Worm (Caenorhabditis elegans) whole organism, L2 larva: ENCODE results near the gene T23G7.3.

ENCODE experiments used
- R02D3.7 ChIP-seq: fragments of 150-350 bp; optimal IDR thresholded peaks from 2 replicates; lab custom pipeline; 2014; ENCODE audit warnings: missing biosample characterization, missing genetic modification characterization
- ZK546.5 ChIP-seq: sonication (generic microtip); optimal IDR thresholded peaks from 2 replicates; lab custom pipeline; 2017; ENCODE audit warnings: missing biosample characterization, missing genetic modification characterization
- alr-1 ChIP-seq: fragments of 150-350 bp; optimal IDR thresholded peaks from 2 replicates; lab custom pipeline; 2014; ENCODE audit warnings: missing biosample characterization, missing genetic modification characterization
- blmp-1 ChIP-seq: sonication (generic microtip); optimal IDR thresholded peaks from 2 replicates; lab custom pipeline; 2017; ENCODE audit warnings: missing genetic modification characterization, mild to moderate bottlenecking, missing compliant biosample characterization, antibody characterized with exemption, moderate library complexity; ENCODE audit not compliant: insufficient read depth
- egl-27 ChIP-seq: sonication (generic microtip); optimal IDR thresholded peaks from 3 replicates; lab custom pipeline; 2017; ENCODE audit warnings: missing biosample characterization, missing genetic modification reagents, missing genetic modification characterization
- elt-1 ChIP-seq: fragments of 150-350 bp; optimal IDR thresholded peaks from 2 replicates; lab custom pipeline; 2014; ENCODE audit warnings: missing biosample characterization, missing genetic modification characterization
- lsy-2 ChIP-seq, 2 experiments: fragments of 150-350 bp in 1 of 2; sonication (generic microtip) in 1 of 2; optimal IDR thresholded peaks; 2 replicates each; lab custom pipeline; 2014 to 2017; ENCODE audit warnings: missing biosample characterization in 2 of 2, missing genetic modification characterization in 2 of 2
- mdl-1 ChIP-seq, 2 experiments: fragments of 150-350 bp in 1 of 2; sonication (generic microtip) in 1 of 2; optimal IDR thresholded peaks; 2 replicates each; lab custom pipeline; 2017; ENCODE audit warnings: missing biosample characterization in 2 of 2, missing genetic modification characterization in 2 of 2
- snpc-4 ChIP-seq: fragments of 150-350 bp; optimal IDR thresholded peaks from 2 replicates; lab custom pipeline; 2014; ENCODE audit warnings: missing biosample characterization, missing genetic modification characterization
- ztf-4 ChIP-seq: fragments of 150-350 bp; optimal IDR thresholded peaks from 2 replicates; lab custom pipeline; 2014; ENCODE audit warnings: missing biosample characterization, missing genetic modification characterization

- TF ChIP-seq ztf-4 (no peak), egl-27 (no peak), mdl-1 (tag; optimal IDR thresholded peaks at IDR 0.05; lab: Kevin White, UChicago) (no peak), R02D3.7 (tag; lab: Kevin White, UChicago) (no peak), snpc-4 (no peak), ZK546.5 (no peak), lsy-2 (tag; optimal IDR thresholded peaks at IDR 0.05; lab: Kevin White, UChicago) (no peak), alr-1 (no peak), blmp-1 (no peak), elt-1 (tag; lab: Kevin White, UChicago) (no peak)
These were observed 4.3 kb downstream of the T23G7.3 start for ce11 chrII:9163348-9163747.
